Worm (Caenorhabditis elegans) whole organism, early embryonic: ENCODE data around the gene T24C12.4.

ENCODE experiments used
- F13C5.2 ChIP-seq: sonication (generic microtip); optimal IDR thresholded peaks from 2 replicates; lab custom pipeline; 2017; ENCODE audit warnings: mild to moderate bottlenecking, missing genetic modification characterization, inconsistent platforms, missing compliant biosample characterization
- ama-1 ChIP-seq: fragments of 150-350 bp; optimal IDR thresholded peaks from 2 replicates; lab custom pipeline; 2014
- tbx-11 ChIP-seq: fragments of 200-800 bp; sonication (Bioruptor generic); IDR thresholded peaks from 2 replicates; pipeline ENCODE4 v1.3.6; 2022; ENCODE audit warnings: missing genetic modification characterization, missing compliant biosample characterization
- tra-4 ChIP-seq: sonication (generic microtip); optimal IDR thresholded peaks from 2 replicates; lab custom pipeline; 2017; ENCODE audit warnings: missing genetic modification characterization, missing compliant biosample characterization

- TF ChIP-seq tra-4 (tag; lab: Kevin White, UChicago) (no peak), ama-1 (lab: Kevin White, UChicago) (no peak), tbx-11 (GFP tag; lab: Robert Waterston, UW) (no peak), F13C5.2 (tag; lab: Kevin White, UChicago) (no peak)
These were observed 16.0 kb downstream of the T24C12.4 start for ce11 chrX:2188885-2189284.
